Fruit fly (Drosophila melanogaster) whole organism, embryonic: ENCODE data around the gene CG8301.

Source experiments
- Atf-2 ChIP-seq: fragments of 200-800 bp; sonication (Bioruptor generic); optimal IDR thresholded peaks from 2 replicates; lab custom pipeline; 2016; ENCODE audit warnings: missing biosample characterization, missing genetic modification characterization
- B-H2 ChIP-seq: fragments of 200-800 bp; sonication (Bioruptor generic); optimal IDR thresholded peaks from 2 replicates; lab custom pipeline; 2018; ENCODE audit warnings: missing biosample characterization, mild to moderate bottlenecking, missing genetic modification characterization
- CG11085 ChIP-seq: fragments of 200-800 bp; sonication (Bioruptor generic); IDR thresholded peaks from 2 replicates; pipeline ENCODE4 v1.3.6; 2022; ENCODE audit warnings: missing biosample characterization, missing genetic modification characterization
- CG12071 ChIP-seq: fragments of 200-800 bp; sonication (Bioruptor generic); optimal IDR thresholded peaks from 3 replicates; lab custom pipeline; 2018; ENCODE audit warnings: missing biosample characterization, mild to moderate bottlenecking, missing genetic modification characterization
- CG1233 ChIP-seq: fragments of 200-800 bp; sonication (Bioruptor generic); optimal IDR thresholded peaks from 4 replicates; lab custom pipeline; 2018; ENCODE audit warnings: missing biosample characterization, mild to moderate bottlenecking, missing genetic modification characterization
- CG15011 ChIP-seq: fragments of 200-800 bp; sonication (Bioruptor generic); optimal IDR thresholded peaks from 3 replicates; lab custom pipeline; 2018; ENCODE audit warnings: missing biosample characterization, mild to moderate bottlenecking, missing genetic modification characterization
- CG16779 ChIP-seq: fragments of 200-800 bp; sonication (Bioruptor generic); IDR thresholded peaks from 2 replicates; pipeline ENCODE4 v1.3.6; 2022; ENCODE audit warnings: missing biosample characterization, missing genetic modification characterization
- CG17328 ChIP-seq: fragments of 200-800 bp; sonication (Bioruptor generic); IDR thresholded peaks from 2 replicates; pipeline ENCODE4 v1.3.6; 2022; ENCODE audit warnings: missing biosample characterization, missing genetic modification characterization
- CG17612 ChIP-seq: fragments of 200-800 bp; sonication (Bioruptor generic); IDR thresholded peaks from 2 replicates; pipeline ENCODE4 v1.3.6; 2022; ENCODE audit warnings: missing biosample characterization, missing genetic modification characterization
- CG17912 ChIP-seq: fragments of 200-800 bp; sonication (Bioruptor generic); optimal IDR thresholded peaks from 2 replicates; lab custom pipeline; 2018; ENCODE audit warnings: missing biosample characterization, mild to moderate bottlenecking, missing genetic modification characterization
- CG18599 ChIP-seq: fragments of 200-800 bp; sonication (Bioruptor generic); optimal IDR thresholded peaks from 3 replicates; lab custom pipeline; 2017; ENCODE audit warnings: missing biosample characterization, missing genetic modification characterization, mild to moderate bottlenecking, moderate library complexity, missing genetic modification reagents
- CG18619 ChIP-seq: fragments of 200-800 bp; sonication (Bioruptor generic); optimal IDR thresholded peaks from 3 replicates; lab custom pipeline; 2017; ENCODE audit warnings: missing biosample characterization, mild to moderate bottlenecking, missing genetic modification characterization
- CG30020 ChIP-seq: fragments of 200-800 bp; optimal IDR thresholded peaks from 2 replicates; lab custom pipeline; 2019; ENCODE audit warnings: missing biosample characterization, mild to moderate bottlenecking, missing genetic modification characterization, moderate library complexity
- CG32767 ChIP-seq: fragments of 200-800 bp; sonication (Bioruptor generic); IDR thresholded peaks from 2 replicates; pipeline ENCODE4 v1.3.6; 2022; ENCODE audit warnings: missing biosample characterization, missing genetic modification characterization
- CG3407 ChIP-seq: fragments of 200-800 bp; sonication (Bioruptor generic); optimal IDR thresholded peaks from 2 replicates; lab custom pipeline; 2018; ENCODE audit warnings: missing biosample characterization, mild to moderate bottlenecking, missing genetic modification characterization
- CG3838 ChIP-seq: fragments of 200-800 bp; sonication (Bioruptor generic); optimal IDR thresholded peaks from 3 replicates; lab custom pipeline; 2016; ENCODE audit warnings: missing biosample characterization, missing genetic modification characterization
- CG4360 ChIP-seq: fragments of 200-800 bp; sonication (Bioruptor generic); IDR thresholded peaks from 2 replicates; pipeline ENCODE4 v1.3.6; 2022; ENCODE audit warnings: missing biosample characterization, missing genetic modification characterization
- CG6683 ChIP-seq: fragments of 200-800 bp; sonication (Bioruptor generic); optimal IDR thresholded peaks from 2 replicates; lab custom pipeline; 2017; ENCODE audit warnings: missing biosample characterization, mild to moderate bottlenecking, missing genetic modification characterization, missing genetic modification reagents
- CG8089 ChIP-seq: fragments of 200-800 bp; sonication (Bioruptor generic); optimal IDR thresholded peaks from 3 replicates; lab custom pipeline; 2016; ENCODE audit warnings: missing biosample characterization, missing genetic modification characterization
- CG9437 ChIP-seq: fragments of 200-800 bp; sonication (Bioruptor generic); optimal IDR thresholded peaks from 2 replicates; lab custom pipeline; 2018; ENCODE audit warnings: missing biosample characterization, mild to moderate bottlenecking, missing genetic modification characterization
- CTCF ChIP-seq: fragments of 200-800 bp; sonication (Bioruptor generic); optimal IDR thresholded peaks from 2 replicates; lab custom pipeline; 2017; ENCODE audit warnings: missing biosample characterization, mild to moderate bottlenecking, missing genetic modification characterization, moderate library complexity
- Dfd ChIP-seq, 2 experiments: fragments of >200 bp; optimal IDR thresholded peaks; 2 replicates each; lab custom pipeline; 2017; ENCODE audit warnings: missing biosample characterization in 2 of 2, missing genetic modification characterization in 2 of 2
- E2f2 ChIP-seq: fragments of 200-800 bp; sonication (Bioruptor generic); IDR thresholded peaks from 2 replicates; pipeline ENCODE4 v1.3.6; 2022; ENCODE audit warnings: missing biosample characterization, missing genetic modification characterization
- Fer2 ChIP-seq: fragments of 200-800 bp; sonication (Bioruptor generic); optimal IDR thresholded peaks from 2 replicates; lab custom pipeline; 2018; ENCODE audit warnings: missing biosample characterization, mild to moderate bottlenecking, missing genetic modification characterization, moderate library complexity
- H2.0 ChIP-seq: fragments of 200-800 bp; sonication (Bioruptor generic); IDR thresholded peaks from 2 replicates; pipeline ENCODE4 v1.3.6; 2022; ENCODE audit warnings: missing biosample characterization, missing genetic modification characterization
- HmgD ChIP-seq: fragments of 200-800 bp; sonication (Bioruptor generic); optimal IDR thresholded peaks from 3 replicates; lab custom pipeline; 2016; ENCODE audit warnings: missing biosample characterization, missing genetic modification characterization
- Hr3 ChIP-seq: fragments of 200-800 bp; sonication (Bioruptor generic); optimal IDR thresholded peaks from 3 replicates; lab custom pipeline; 2016; ENCODE audit warnings: missing biosample characterization, missing genetic modification characterization
- MBD-R2 ChIP-seq: fragments of 200-800 bp; sonication (Bioruptor generic); IDR thresholded peaks from 2 replicates; pipeline ENCODE4 v1.3.6; 2022; ENCODE audit warnings: missing biosample characterization, missing genetic modification characterization
- Side ChIP-seq: fragments of 200-800 bp; sonication (Bioruptor generic); optimal IDR thresholded peaks from 2 replicates; lab custom pipeline; 2016; ENCODE audit warnings: missing biosample characterization, missing genetic modification characterization
- Sry-β ChIP-seq: fragments of 200-800 bp; sonication (Bioruptor generic); optimal IDR thresholded peaks from 2 replicates; lab custom pipeline; 2018; ENCODE audit warnings: missing biosample characterization, mild to moderate bottlenecking, missing genetic modification characterization, moderate library complexity
- ab ChIP-seq: fragments of 200-800 bp; sonication (Bioruptor generic); optimal IDR thresholded peaks from 2 replicates; lab custom pipeline; 2016; ENCODE audit warnings: missing biosample characterization, missing genetic modification characterization
- al ChIP-seq: fragments of 200-800 bp; sonication (Bioruptor generic); IDR thresholded peaks from 2 replicates; pipeline ENCODE4 v1.3.6; 2022; ENCODE audit warnings: missing biosample characterization, missing genetic modification characterization
- bigmax ChIP-seq: fragments of 200-800 bp; sonication (Bioruptor generic); optimal IDR thresholded peaks from 2 replicates; lab custom pipeline; 2018; ENCODE audit warnings: missing biosample characterization, mild to moderate bottlenecking, missing genetic modification characterization
- bsh ChIP-seq, 2 experiments: fragments of 200-800 bp; sonication (Bioruptor generic); optimal IDR thresholded peaks; 2 replicates each; lab custom pipeline; 2017 to 2018; ENCODE audit warnings: mild to moderate bottlenecking in 2 of 2, missing biosample characterization in 2 of 2, missing genetic modification characterization in 2 of 2, moderate library complexity in 1 of 2
- chn ChIP-seq: fragments of 200-800 bp; sonication (Bioruptor generic); optimal IDR thresholded peaks from 2 replicates; lab custom pipeline; 2016; ENCODE audit warnings: missing biosample characterization, missing genetic modification characterization
- esg ChIP-seq: fragments of 200-800 bp; sonication (Bioruptor generic); conservative IDR thresholded peaks from 2 replicates; pipeline ENCODE4 v1.3.6; 2022; ENCODE audit warnings: missing biosample characterization, missing genetic modification characterization
- fd102C ChIP-seq: fragments of 200-800 bp; sonication (Bioruptor generic); optimal IDR thresholded peaks from 2 replicates; lab custom pipeline; 2018; ENCODE audit warnings: missing biosample characterization, mild to moderate bottlenecking, missing genetic modification characterization, moderate library complexity
- fu2 ChIP-seq: fragments of 200-800 bp; sonication (Bioruptor generic); optimal IDR thresholded peaks from 2 replicates; lab custom pipeline; 2016; ENCODE audit warnings: missing biosample characterization, missing genetic modification characterization
- gsb-n ChIP-seq: fragments of 200-800 bp; sonication (Bioruptor generic); optimal IDR thresholded peaks from 3 replicates; lab custom pipeline; 2018; ENCODE audit warnings: missing biosample characterization, mild to moderate bottlenecking, missing genetic modification characterization
- hb ChIP-seq: fragments of 200-800 bp; sonication (Bioruptor generic); IDR thresholded peaks from 3 replicates; pipeline ENCODE4 v1.3.6; 2022; ENCODE audit warnings: missing biosample characterization, missing genetic modification characterization; ENCODE audit not compliant: partially characterized antibody
- lab ChIP-seq: fragments of 200-800 bp; sonication (Bioruptor generic); optimal IDR thresholded peaks from 3 replicates; lab custom pipeline; 2017; ENCODE audit warnings: missing biosample characterization, missing genetic modification characterization, mild to moderate bottlenecking, moderate library complexity, missing genetic modification reagents
- nerfin-1 ChIP-seq: fragments of 200-800 bp; sonication (Bioruptor generic); optimal IDR thresholded peaks from 3 replicates; lab custom pipeline; 2019; ENCODE audit warnings: missing biosample characterization, mild to moderate bottlenecking, missing genetic modification characterization, moderate library complexity
- pb ChIP-seq: fragments of 200-800 bp; sonication (Bioruptor generic); optimal IDR thresholded peaks from 3 replicates; lab custom pipeline; 2016; ENCODE audit warnings: missing biosample characterization, missing genetic modification characterization
- peb ChIP-seq: fragments of 200-800 bp; sonication (Bioruptor generic); IDR thresholded peaks from 2 replicates; pipeline ENCODE4 v1.3.6; 2022; ENCODE audit warnings: missing biosample characterization, missing genetic modification characterization
- pho ChIP-seq: fragments of 200-800 bp; sonication (Bioruptor generic); optimal IDR thresholded peaks from 2 replicates; lab custom pipeline; 2016; ENCODE audit warnings: missing biosample characterization, missing genetic modification characterization
- schlank ChIP-seq: fragments of 200-800 bp; sonication (Bioruptor generic); optimal IDR thresholded peaks from 2 replicates; lab custom pipeline; 2018; ENCODE audit warnings: missing biosample characterization, mild to moderate bottlenecking, missing genetic modification characterization
- shn ChIP-seq: fragments of 200-800 bp; sonication (Bioruptor generic); optimal IDR thresholded peaks from 3 replicates; lab custom pipeline; 2016; ENCODE audit warnings: missing biosample characterization, missing genetic modification characterization
- slou ChIP-seq: fragments of 200-800 bp; sonication (Bioruptor generic); optimal IDR thresholded peaks from 3 replicates; lab custom pipeline; 2016; ENCODE audit warnings: missing biosample characterization, missing genetic modification characterization
- sug ChIP-seq: fragments of 200-800 bp; optimal IDR thresholded peaks from 2 replicates; lab custom pipeline; 2019; ENCODE audit warnings: missing biosample characterization, mild to moderate bottlenecking, missing genetic modification characterization, moderate library complexity
- tll ChIP-seq, 2 experiments: fragments of 200-800 bp in 1 of 2; fragments of >200 bp in 1 of 2; sonication (Bioruptor generic) in 1 of 2; optimal IDR thresholded peaks; 2 replicates each; lab custom pipeline; 2017 to 2019; ENCODE audit warnings: missing biosample characterization in 2 of 2, missing genetic modification characterization in 2 of 2, mild to moderate bottlenecking in 1 of 2, moderate library complexity in 1 of 2
- zen2 ChIP-seq: fragments of 200-800 bp; sonication (Bioruptor generic); IDR thresholded peaks from 3 replicates; pipeline ENCODE4 v1.3.6; 2022; ENCODE audit warnings: missing biosample characterization, missing genetic modification characterization; ENCODE audit not compliant: partially characterized antibody

The CG8301 gene

DNA sequence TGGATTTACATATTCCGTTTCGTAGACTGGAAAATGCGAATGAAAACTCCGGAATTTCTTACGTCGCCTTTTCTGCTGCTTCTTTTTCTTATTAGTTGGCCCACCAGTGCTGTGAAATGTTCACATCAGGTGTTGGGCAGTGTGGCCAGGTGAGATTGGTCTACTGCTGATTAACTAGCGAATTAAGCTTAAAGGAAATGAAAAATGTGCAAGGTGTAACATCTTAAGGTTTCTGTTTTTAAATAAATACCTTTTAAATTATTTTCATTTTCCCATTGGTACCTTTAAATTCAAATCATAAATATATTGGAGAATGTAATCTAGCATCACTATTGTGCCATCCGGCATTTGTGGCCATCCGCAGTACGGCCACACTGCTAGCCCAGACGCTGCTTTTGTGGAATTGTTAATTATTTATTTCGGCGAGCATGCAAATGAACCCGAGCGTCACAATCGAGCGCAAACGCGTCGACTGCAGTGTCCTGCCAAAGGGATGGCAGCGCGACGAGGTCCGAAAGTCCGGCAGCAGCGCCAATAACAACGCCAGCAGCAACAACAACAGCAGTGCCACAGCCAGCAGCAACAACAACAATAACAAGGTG, 21.6 kb upstream of the CG8301 start, which contains the start of the genes AP-1mu and MBD-like (continued):
- no peak for TF ChIP-seq ab (GFP tag; lab: Kevin White, UChicago)
- peak; percentile 47 for TF ChIP-seq shn (GFP tag; lab: Kevin White, UChicago)
- TF ChIP-seq al, result peak; percentile 55
- peak; percentile 45 for TF ChIP-seq slou (GFP tag; lab: Kevin White, UChicago)
- TF ChIP-seq nerfin-1 (tag; lab: Kevin White, UChicago), result peak; percentile 62
- peak; percentile 76 for TF ChIP-seq Sry-β (GFP tag; lab: Kevin White, UChicago)
- no peak for TF ChIP-seq CTCF
- peak; percentile 59 for TF ChIP-seq CG30020
- peak; percentile 11 for TF ChIP-seq Fer2 (tag; lab: Kevin White, UChicago)
- TF ChIP-seq CG3838 (GFP tag; lab: Kevin White, UChicago), result no peak
- TF ChIP-seq CG1233 (GFP tag; lab: Kevin White, UChicago), result peak; percentile 51
- peak; percentile 9 for TF ChIP-seq pb (GFP tag; lab: Kevin White, UChicago)
- TF ChIP-seq H2.0 (GFP tag; lab: Robert Waterston, UW), result peak; percentile 47; the same call in 1 of the 2 replicates
- peak; percentile 66 for TF ChIP-seq Hr3 (GFP tag; lab: Kevin White, UChicago)
- TF ChIP-seq Side (GFP tag; lab: Kevin White, UChicago), result peak; percentile 39
- TF ChIP-seq CG6683 (GFP tag; lab: Kevin White, UChicago), result no peak
- no peak for TF ChIP-seq schlank (tag; lab: Kevin White, UChicago)
- no peak for TF ChIP-seq CG12071 (GFP tag; lab: Kevin White, UChicago)
- no peak for TF ChIP-seq CG16779 (GFP tag; lab: Robert Waterston, UW)
- no peak for TF ChIP-seq tll (GFP tag; optimal IDR thresholded peaks at IDR 0.05; lab: Kevin White, UChicago)
- TF ChIP-seq Dfd (GFP tag; optimal IDR thresholded peaks at IDR 0.05; lab: Kevin White, UChicago), result no peak
- TF ChIP-seq CG32767 (GFP tag; lab: Robert Waterston, UW), result 0 out of 2 replicates have a peak, but pooled peaks have one; percentile 45
- TF ChIP-seq CG4360 (GFP tag; lab: Robert Waterston, UW), result peak; percentile 99
- TF ChIP-seq bsh (GFP tag; optimal IDR thresholded peaks at IDR 0.05; lab: Kevin White, UChicago), result peak in 1 of 2 experiments; percentile 50
- peak; percentile 60 for TF ChIP-seq E2f2 (GFP tag; lab: Robert Waterston, UW)
- TF ChIP-seq CG17328 (GFP tag; lab: Robert Waterston, UW), result no peak
- peak; percentile 71 for TF ChIP-seq B-H2 (GFP tag; lab: Kevin White, UChicago)
- peak; percentile 55 for TF ChIP-seq esg
- 0 out of 2 replicates have a peak, but pooled peaks have one; percentile 41 for TF ChIP-seq peb (GFP tag; lab: Robert Waterston, UW)
- peak; percentile 70 for TF ChIP-seq sug (tag; lab: Kevin White, UChicago)
- peak; percentile 81 for TF ChIP-seq MBD-R2 (GFP tag; lab: Robert Waterston, UW)
- no peak for TF ChIP-seq CG18599 (GFP tag; lab: Kevin White, UChicago)
- TF ChIP-seq zen2 (GFP tag; lab: Robert Waterston, UW), result no peak
- TF ChIP-seq hb, result no peak
- TF ChIP-seq CG17912 (GFP tag; lab: Kevin White, UChicago), result peak; percentile 33
- TF ChIP-seq CG9437 (GFP tag; lab: Kevin White, UChicago), result peak; percentile 62
- peak; percentile 32 for TF ChIP-seq CG8089
- TF ChIP-seq lab (GFP tag; lab: Kevin White, UChicago), result peak; percentile 61
- TF ChIP-seq HmgD (GFP tag; lab: Kevin White, UChicago), result no peak
- TF ChIP-seq bigmax, result no peak
- no peak for TF ChIP-seq CG11085 (GFP tag; lab: Robert Waterston, UW)
- TF ChIP-seq Atf-2, result peak; percentile 28
- no peak for TF ChIP-seq CG17612 (GFP tag; lab: Robert Waterston, UW)
- no peak for TF ChIP-seq gsb-n (tag; lab: Kevin White, UChicago)
- no peak for TF ChIP-seq fd102C (GFP tag; lab: Kevin White, UChicago)
- peak; percentile 68 for TF ChIP-seq pho (GFP tag; lab: Kevin White, UChicago)
- peak; percentile 50 for TF ChIP-seq fu2 (GFP tag; lab: Kevin White, UChicago)
- peak; percentile 66 for TF ChIP-seq CG18619 (GFP tag; lab: Kevin White, UChicago)
- no peak for TF ChIP-seq CG3407 (GFP tag; lab: Kevin White, UChicago)
- TF ChIP-seq CG15011 (GFP tag; lab: Kevin White, UChicago), result no peak
- TF ChIP-seq chn (GFP tag; lab: Kevin White, UChicago), result peak; percentile 77
